Worm (Caenorhabditis elegans): Measurements from ENCODE around the gene F58B4.6.
A peak's percentile ranks its signal among the peaks of the same experiment; 100 is the strongest.

F58B4.6 gene

ce11 chrV:10902682-10903081 is 22.1 kb upstream of the F58B4.6 start, which contains the start of gene F32D8.8:
F32D8.8 (minus strand) TSS chrV:10902782.
- no peak for TF ChIP-seq nhr-232 (tag; optimal IDR thresholded peaks at IDR 0.05)
- TF ChIP-seq mec-3 (tag; optimal IDR thresholded peaks at IDR 0.05; ENCODE audit: borderline replicate concordance): no peak
- TF ChIP-seq elt-4 (tag; optimal IDR thresholded peaks at IDR 0.05): no peak
- TF ChIP-seq unc-55 (GFP tag; optimal IDR thresholded peaks at IDR 0.05): no peak
- TF ChIP-seq fkh-10 (GFP tag; optimal IDR thresholded peaks at IDR 0.05): no peak
- TF ChIP-seq nfya-1 (tag; optimal IDR thresholded peaks at IDR 0.05): no peak
- TF ChIP-seq ttx-3 (tag; optimal IDR thresholded peaks at IDR 0.05): no peak
- no peak for TF ChIP-seq ref-2 (tag; optimal IDR thresholded peaks at IDR 0.05)
- no peak for TF ChIP-seq Y22D7AL.16 (tag; optimal IDR thresholded peaks at IDR 0.05)
- no peak for TF ChIP-seq ets-4 (tag; optimal IDR thresholded peaks at IDR 0.05)
- TF ChIP-seq ceh-18 (tag; optimal IDR thresholded peaks at IDR 0.05): no peak
- no peak for TF ChIP-seq unc-3 (GFP tag; conservative IDR thresholded peaks at IDR 0.05)
- no peak for TF ChIP-seq unc-3 (tag; optimal IDR thresholded peaks at IDR 0.05)
- no peak for TF ChIP-seq rnt-1 (tag; optimal IDR thresholded peaks at IDR 0.05)
- TF ChIP-seq nhr-11 (tag; optimal IDR thresholded peaks at IDR 0.05): no peak
- no peak for TF ChIP-seq hlh-6 (tag; optimal IDR thresholded peaks at IDR 0.05)
- TF ChIP-seq K02D7.2 (tag; optimal IDR thresholded peaks at IDR 0.05): no peak
- TF ChIP-seq gmeb-2 (tag; optimal IDR thresholded peaks at IDR 0.05): no peak
- TF ChIP-seq pha-4 (tag; optimal IDR thresholded peaks at IDR 0.05): no peak

- no peak for TF ChIP-seq C38D4.7 (GFP tag; optimal IDR thresholded peaks at IDR 0.05)
- peak; percentile 23 for TF ChIP-seq unc-42 (tag; optimal IDR thresholded peaks at IDR 0.05)
Measured at ce11 chrV:10903748-10904147, 21.1 kb upstream of the F58B4.6 start, which contains the start of gene F32D8.15. F32D8.15 (plus strand) TSS chrV:10904048.

ce11 chrV:10904795-10905194 is 20.0 kb upstream of the F58B4.6 start:
- TF ChIP-seq unc-42 (tag; optimal IDR thresholded peaks at IDR 0.05) (peak; percentile 58), ceh-48 (tag; optimal IDR thresholded peaks at IDR 0.05) (peak; percentile 18), ceh-31 (tag; optimal IDR thresholded peaks at IDR 0.05) (peak; percentile 9), T23F11.4 (GFP tag; optimal IDR thresholded peaks at IDR 0.05) (no peak)

ce11 chrV:10909071-10909470 is 15.8 kb upstream of the F58B4.6 start, which contains the start of gene zzz-1:
zzz-1 (minus strand) TSS chrV:10909171.
- no peak for TF ChIP-seq rnt-1 (tag; optimal IDR thresholded peaks at IDR 0.05)
- no peak for TF ChIP-seq nfya-1 (tag; optimal IDR thresholded peaks at IDR 0.05)
- no peak for TF ChIP-seq pha-2 (tag; optimal IDR thresholded peaks at IDR 0.05)
- TF ChIP-seq tbx-7 (tag; optimal IDR thresholded peaks at IDR 0.05): no peak
- no peak for TF ChIP-seq pax-1 (tag; optimal IDR thresholded peaks at IDR 0.05)

- TF ChIP-seq zip-5 (tag; optimal IDR thresholded peaks at IDR 0.05) (no peak), ceh-48 (tag; optimal IDR thresholded peaks at IDR 0.05) (no peak), ceh-14 (tag; optimal IDR thresholded peaks at IDR 0.05) (no peak), ceh-9 (tag; optimal IDR thresholded peaks at IDR 0.05) (no peak), dve-1 (tag; optimal IDR thresholded peaks at IDR 0.05) (no peak), F13H6.1 (tag; optimal IDR thresholded peaks at IDR 0.05) (no peak), dmd-4 (tag; optimal IDR thresholded peaks at IDR 0.05; ENCODE audit: borderline replicate concordance) (no peak), ceh-24 (tag; optimal IDR thresholded peaks at IDR 0.05) (no peak), C08G9.2 (tag; optimal IDR thresholded peaks at IDR 0.05) (no peak), elt-4 (tag; optimal IDR thresholded peaks at IDR 0.05) (no peak), ceh-30 (tag; optimal IDR thresholded peaks at IDR 0.05) (no peak), ref-2 (tag; optimal IDR thresholded peaks at IDR 0.05) (no peak)
Measured at ce11 chrV:10909959-10910358, 14.9 kb upstream of the F58B4.6 start.
